Fruit fly (Drosophila melanogaster): ENCODE data around the gene timeout.

- no peak for TF ChIP-seq CG17806 (tag; optimal IDR thresholded peaks at IDR 0.05)
- peak; percentile 35 for TF ChIP-seq CG15710 (tag; optimal IDR thresholded peaks at IDR 0.05)
- no peak for TF ChIP-seq CG9948 (tag; optimal IDR thresholded peaks at IDR 0.05)
- no peak for TF ChIP-seq EcR (GFP tag; optimal IDR thresholded peaks at IDR 0.05)
- no peak for TF ChIP-seq CG32121 (GFP tag; IDR thresholded peaks at IDR 0.05)
- no peak for TF ChIP-seq Snoo (tag; optimal IDR thresholded peaks at IDR 0.05)
- TF ChIP-seq CG34367 (tag; optimal IDR thresholded peaks at IDR 0.05) = no peak
- TF ChIP-seq Ets98B (GFP tag; IDR thresholded peaks at IDR 0.05) = no peak
- peak; percentile 22 for TF ChIP-seq CG14655 (GFP tag; optimal IDR thresholded peaks at IDR 0.05)
- TF ChIP-seq CG8301 (tag; optimal IDR thresholded peaks at IDR 0.05) = no peak
- no peak for TF ChIP-seq CG10348 (GFP tag; IDR thresholded peaks at IDR 0.05)
These were observed 3.2 kb downstream of the timeout start for dm6 chr3R:13091666-13092065.

Data from whole organism, pupa.